Fruit fly (Drosophila melanogaster) whole organism, prepupa: Measurements from ENCODE around the gene CG3739.

Source experiments
- CG31627 ChIP-seq: fragments of 200-800 bp; sonication (Bioruptor generic); optimal IDR thresholded peaks from 3 replicates; lab custom pipeline; 2016; ENCODE audit warnings: missing biosample characterization, missing genetic modification characterization
- CG9139 ChIP-seq: fragments of 200-800 bp; sonication (Bioruptor generic); optimal IDR thresholded peaks from 3 replicates; lab custom pipeline; 2017; ENCODE audit warnings: missing biosample characterization, mild to moderate bottlenecking, missing genetic modification characterization
- Hr4 ChIP-seq: fragments of 200-800 bp; sonication (Bioruptor generic); optimal IDR thresholded peaks from 3 replicates; lab custom pipeline; 2016; ENCODE audit warnings: missing biosample characterization, missing genetic modification characterization
- Sox14 ChIP-seq: fragments of 200-800 bp; sonication (Bioruptor generic); optimal IDR thresholded peaks from 3 replicates; lab custom pipeline; 2016; ENCODE audit warnings: missing biosample characterization, missing genetic modification characterization
- cyc ChIP-seq: fragments of 200-800 bp; sonication (Bioruptor generic); optimal IDR thresholded peaks from 3 replicates; lab custom pipeline; 2016; ENCODE audit warnings: missing biosample characterization, missing genetic modification characterization

- no peak for TF ChIP-seq CG9139 (GFP tag; lab: Kevin White, UChicago)
- no peak for TF ChIP-seq cyc (GFP tag; lab: Kevin White, UChicago)
- TF ChIP-seq Hr4 (GFP tag; lab: Kevin White, UChicago), result no peak
- no peak for TF ChIP-seq CG31627 (GFP tag; lab: Kevin White, UChicago)
- TF ChIP-seq Sox14 (GFP tag; lab: Kevin White, UChicago), result no peak
Measured at dm6 chr3R:19345214-19345613, 47.9 kb upstream of the CG3739 start.
